Worm (Caenorhabditis elegans) whole organism, mixed stage, embryonic: ENCODE data around the gene F36H5.18.
A peak's percentile ranks its signal among the peaks of the same experiment; 100 is the strongest.

Experiments
- blmp-1 ChIP-seq: fragments of 150-350 bp; optimal IDR thresholded peaks from 2 replicates; lab custom pipeline; 2014; ENCODE audit warnings: missing biosample characterization, missing genetic modification characterization
- ceh-39 ChIP-seq: fragments of 150-350 bp; optimal IDR thresholded peaks from 2 replicates; lab custom pipeline; 2014; ENCODE audit warnings: missing biosample characterization, missing genetic modification characterization
- cnd-1 ChIP-seq: fragments of 200-800 bp; sonication (Bioruptor generic); optimal IDR thresholded peaks from 2 replicates; lab custom pipeline; 2018; ENCODE audit warnings: mild to moderate bottlenecking, missing genetic modification characterization, missing compliant biosample characterization
- elt-1 ChIP-seq: sonication (generic microtip); optimal IDR thresholded peaks from 2 replicates; lab custom pipeline; 2017; ENCODE audit warnings: missing genetic modification characterization, mild to moderate bottlenecking, missing compliant biosample characterization, antibody characterized with exemption, moderate library complexity, borderline replicate concordance; ENCODE audit not compliant: insufficient read depth
- elt-3 ChIP-seq: fragments of 150-350 bp; optimal IDR thresholded peaks from 2 replicates; lab custom pipeline; 2014; ENCODE audit warnings: missing biosample characterization, missing genetic modification characterization
- ham-2 ChIP-seq: fragments of 200-800 bp; sonication (Bioruptor generic); optimal IDR thresholded peaks from 2 replicates; lab custom pipeline; 2018; ENCODE audit warnings: mild to moderate bottlenecking, missing genetic modification characterization, missing compliant biosample characterization
- lsy-2 ChIP-seq: fragments of 150-350 bp; optimal IDR thresholded peaks from 2 replicates; lab custom pipeline; 2014; ENCODE audit warnings: missing biosample characterization, missing genetic modification characterization
- mep-1 ChIP-seq: fragments of 150-350 bp; optimal IDR thresholded peaks from 2 replicates; lab custom pipeline; 2017; ENCODE audit warnings: missing biosample characterization, missing genetic modification reagents, missing genetic modification characterization, inconsistent platforms
- mls-2 ChIP-seq: sonication (generic microtip); optimal IDR thresholded peaks from 2 replicates; lab custom pipeline; 2016; ENCODE audit warnings: mild to moderate bottlenecking, missing genetic modification characterization, moderate library complexity, missing compliant biosample characterization
- nhr-237 ChIP-seq: fragments of 150-350 bp; optimal IDR thresholded peaks from 2 replicates; lab custom pipeline; 2014; ENCODE audit warnings: missing biosample characterization, missing genetic modification characterization
- nhr-76 ChIP-seq: sonication (generic microtip); optimal IDR thresholded peaks from 2 replicates; lab custom pipeline; 2017; ENCODE audit warnings: missing biosample characterization, missing genetic modification characterization
- sem-2 ChIP-seq: fragments of 200-800 bp; sonication (Bioruptor generic); optimal IDR thresholded peaks from 2 replicates; lab custom pipeline; 2018; ENCODE audit warnings: mild to moderate bottlenecking, missing genetic modification characterization, missing compliant biosample characterization
- snpc-4 ChIP-seq: fragments of 150-350 bp; optimal IDR thresholded peaks from 2 replicates; lab custom pipeline; 2014; ENCODE audit warnings: missing biosample characterization, missing genetic modification characterization
- unc-62 ChIP-seq: fragments of 150-350 bp; optimal IDR thresholded peaks from 2 replicates; lab custom pipeline; 2014; ENCODE audit warnings: missing biosample characterization, missing genetic modification reagents, missing genetic modification characterization

ce11 chrII:1714772-1715353 lies 44.8 kb upstream of the F36H5.18 start, which contains the start of gene btb-6:
- no peak for TF ChIP-seq mls-2 (tag; lab: Kevin White, UChicago)
- TF ChIP-seq elt-1 (tag; lab: Kevin White, UChicago): no peak
- TF ChIP-seq ham-2 (GFP tag; lab: Kevin White, UChicago): no peak
- TF ChIP-seq sem-2: no peak
- peak; percentile 4 for TF ChIP-seq cnd-1 (tag; lab: Kevin White, UChicago)
- TF ChIP-seq blmp-1: no peak
- no peak for TF ChIP-seq mep-1 (tag; lab: Kevin White, UChicago)
- TF ChIP-seq nhr-237: no peak
- TF ChIP-seq nhr-76 (tag; lab: Kevin White, UChicago): no peak
- no peak for TF ChIP-seq elt-3 (tag; lab: Kevin White, UChicago)
- no peak for TF ChIP-seq snpc-4 (tag; lab: Kevin White, UChicago)
- no peak for TF ChIP-seq unc-62 (GFP tag; lab: Kevin White, UChicago)
- TF ChIP-seq lsy-2 (tag; lab: Kevin White, UChicago): no peak
- peak; percentile 9 for TF ChIP-seq ceh-39
